Fruit fly (Drosophila melanogaster) whole organism, wandering third instar larva: ENCODE measurements around the gene alpha-Man-Ib.
A peak's percentile ranks its signal among the peaks of the same experiment; 100 is the strongest.

Source experiments
- Abd-B ChIP-seq: fragments of >200 bp; optimal IDR thresholded peaks from 2 replicates; lab custom pipeline; 2017; ENCODE audit warnings: missing biosample characterization, missing genetic modification characterization
- CG32264 ChIP-seq: fragments of 200-800 bp; sonication (Bioruptor generic); optimal IDR thresholded peaks from 2 replicates; lab custom pipeline; 2016; ENCODE audit warnings: missing biosample characterization, missing genetic modification characterization
- CG9705 ChIP-seq: fragments of 200-800 bp; sonication (Bioruptor generic); optimal IDR thresholded peaks from 2 replicates; lab custom pipeline; 2018; ENCODE audit warnings: missing biosample characterization, mild to moderate bottlenecking, missing genetic modification characterization
- CrebA ChIP-seq: fragments of 200-800 bp; sonication (Bioruptor generic); optimal IDR thresholded peaks from 2 replicates; lab custom pipeline; 2016; ENCODE audit warnings: missing biosample characterization, mild to moderate bottlenecking, missing genetic modification characterization, borderline replicate concordance
- Dfd ChIP-seq: fragments of >200 bp; optimal IDR thresholded peaks from 2 replicates; lab custom pipeline; 2017; ENCODE audit warnings: missing biosample characterization, missing genetic modification characterization
- GATAd ChIP-seq: sonication (Bioruptor generic); optimal IDR thresholded peaks from 2 replicates; lab custom pipeline; 2016; ENCODE audit warnings: missing biosample characterization, missing genetic modification characterization
- HLH106 ChIP-seq: fragments of 200-800 bp; optimal IDR thresholded peaks from 3 replicates; lab custom pipeline; 2019; ENCODE audit warnings: missing biosample characterization, mild to moderate bottlenecking, missing genetic modification characterization, moderate library complexity
- Hnf4 ChIP-seq: fragments of 200-800 bp; sonication (Bioruptor generic); optimal IDR thresholded peaks from 2 replicates; lab custom pipeline; 2016; ENCODE audit warnings: missing biosample characterization, mild to moderate bottlenecking, missing genetic modification characterization
- Hr83 ChIP-seq: fragments of 200-300 bp; sonication (Bioruptor generic); optimal IDR thresholded peaks from 2 replicates; lab custom pipeline; 2016; ENCODE audit warnings: missing biosample characterization, mild to moderate bottlenecking, missing genetic modification characterization, moderate library complexity; ENCODE audit not compliant: poor library complexity, severe bottlenecking
- Jra ChIP-seq: sonication (Bioruptor generic); optimal IDR thresholded peaks from 2 replicates; lab custom pipeline; 2016; ENCODE audit warnings: missing biosample characterization, missing genetic modification characterization
- Mio ChIP-seq: sonication (Bioruptor generic); optimal IDR thresholded peaks from 2 replicates; lab custom pipeline; 2016; ENCODE audit warnings: missing biosample characterization, missing genetic modification characterization
- Myc ChIP-seq: fragments of >200 bp; optimal IDR thresholded peaks from 2 replicates; lab custom pipeline; 2017
- N ChIP-seq: fragments of >200 bp; optimal IDR thresholded peaks from 2 replicates; lab custom pipeline; 2018; ENCODE audit warnings: missing biosample characterization, missing external identifiers, missing genetic modification characterization
- Rel ChIP-seq, 2 experiments: fragments of 200-800 bp; sonication (Bioruptor generic) in 1 of 2; optimal IDR thresholded peaks; 2 replicates in 1 of 2; 3 replicates in 1 of 2; lab custom pipeline; 2016 to 2019; ENCODE audit warnings: mild to moderate bottlenecking in 2 of 2, missing biosample characterization in 2 of 2, missing genetic modification characterization in 2 of 2, moderate library complexity in 1 of 2
- Sp1 ChIP-seq: fragments of 200-800 bp; sonication (Bioruptor generic); optimal IDR thresholded peaks from 3 replicates; lab custom pipeline; 2019; ENCODE audit warnings: missing biosample characterization, mild to moderate bottlenecking, missing genetic modification characterization, moderate library complexity
- Vsx2 ChIP-seq: fragments of 200-300, 225-300 bp; sonication (Bioruptor generic); optimal IDR thresholded peaks from 2 replicates; lab custom pipeline; 2018; ENCODE audit warnings: missing biosample characterization, missing genetic modification characterization; ENCODE audit not compliant: partially characterized antibody
- br ChIP-seq: fragments of 200-800 bp; sonication (Bioruptor generic); optimal IDR thresholded peaks from 2 replicates; lab custom pipeline; 2016; ENCODE audit warnings: missing biosample characterization, missing genetic modification characterization
- brk ChIP-seq: fragments of 200-800 bp; sonication (Bioruptor generic); optimal IDR thresholded peaks from 2 replicates; lab custom pipeline; 2016; ENCODE audit warnings: missing biosample characterization, mild to moderate bottlenecking, missing genetic modification characterization
- dl ChIP-seq, 2 experiments: fragments of 175-275, 200-275 bp in 1 of 2; fragments of 200-275 bp in 1 of 2; sonication (Bioruptor generic); optimal IDR thresholded peaks; lab custom pipeline; 2018; ENCODE audit warnings: mild to moderate bottlenecking in 2 of 2, missing biosample characterization in 2 of 2, missing genetic modification characterization in 2 of 2, moderate library complexity in 2 of 2; ENCODE audit not compliant: partially characterized antibody in 2 of 2, insufficient read depth in 1 of 2
- ey ChIP-seq: fragments of 200-800 bp; sonication (Bioruptor generic); optimal IDR thresholded peaks from 2 replicates; lab custom pipeline; 2016; ENCODE audit warnings: missing biosample characterization, missing genetic modification characterization
- foxo ChIP-seq, 2 experiments: fragments of 200-800 bp; sonication (Bioruptor generic); optimal IDR thresholded peaks; 2 replicates in 1 of 2; 3 replicates in 1 of 2; lab custom pipeline; 2016 to 2017; ENCODE audit warnings: missing biosample characterization in 2 of 2, missing genetic modification characterization in 2 of 2
- fru ChIP-seq: fragments of 200-800 bp; sonication (Bioruptor generic); optimal IDR thresholded peaks from 3 replicates; lab custom pipeline; 2016; ENCODE audit warnings: missing biosample characterization, mild to moderate bottlenecking, missing genetic modification characterization
- h ChIP-seq: fragments of 200-800 bp; sonication (Bioruptor generic); optimal IDR thresholded peaks from 3 replicates; lab custom pipeline; 2016; ENCODE audit warnings: missing biosample characterization, mild to moderate bottlenecking, missing genetic modification characterization
- jim ChIP-seq: fragments of 175-275, 200-325 bp; sonication (Bioruptor generic); optimal IDR thresholded peaks from 2 replicates; lab custom pipeline; 2016; ENCODE audit warnings: missing biosample characterization, mild to moderate bottlenecking, missing genetic modification characterization
- lola ChIP-seq: fragments of >200 bp; optimal IDR thresholded peaks from 2 replicates; lab custom pipeline; 2017; ENCODE audit warnings: missing biosample characterization, missing genetic modification characterization
- pan ChIP-seq: fragments of >200 bp; optimal IDR thresholded peaks from 2 replicates; lab custom pipeline; 2017
- rgr ChIP-seq: fragments of 200-800 bp; sonication (Bioruptor generic); optimal IDR thresholded peaks from 3 replicates; lab custom pipeline; 2016; ENCODE audit warnings: missing biosample characterization, mild to moderate bottlenecking, missing genetic modification characterization
- sage ChIP-seq: fragments of 200-800 bp; sonication (Bioruptor generic); optimal IDR thresholded peaks from 2 replicates; lab custom pipeline; 2016; ENCODE audit warnings: missing biosample characterization, mild to moderate bottlenecking, missing genetic modification characterization
- sv ChIP-seq: fragments of 200-800 bp; sonication (Bioruptor generic); optimal IDR thresholded peaks from 3 replicates; lab custom pipeline; 2016; ENCODE audit warnings: missing biosample characterization, missing genetic modification characterization
- woc ChIP-seq: sonication (Bioruptor generic); optimal IDR thresholded peaks from 2 replicates; lab custom pipeline; 2016; ENCODE audit warnings: missing biosample characterization, mild to moderate bottlenecking, missing genetic modification characterization

Gene alpha-Man-Ib

DNA sequence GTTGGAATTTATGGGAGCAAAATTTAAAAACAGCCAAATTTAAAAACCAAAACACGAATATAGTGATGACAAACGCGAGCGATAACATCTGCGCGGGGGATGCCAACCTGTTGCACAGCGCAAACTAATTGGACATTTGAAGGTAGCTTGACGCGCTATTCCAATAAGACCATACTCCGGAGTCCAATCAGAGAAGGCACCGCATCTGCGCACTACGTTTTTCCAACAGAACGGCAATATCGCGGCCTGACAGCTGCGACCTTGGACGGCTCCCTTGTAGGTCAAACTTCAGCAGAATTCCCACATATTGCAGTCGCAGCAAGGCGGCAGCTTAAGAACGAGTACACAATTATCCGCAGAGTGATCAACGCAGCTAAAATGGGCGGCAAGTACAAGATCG, 35.5 kb upstream of the alpha-Man-Ib start, which contains the start of the genes CG11882 and Pglym78 (continued):
- TF ChIP-seq sv (GFP tag; lab: Kevin White, UChicago) (peak; percentile 19), sage (GFP tag; lab: Kevin White, UChicago) (no peak), lola (GFP tag; lab: Kevin White, UChicago) (no peak)

- TF ChIP-seq Rel (GFP tag; optimal IDR thresholded peaks at IDR 0.05; lab: Kevin White, UChicago) (no peak), Rel (tag; optimal IDR thresholded peaks at IDR 0.05; lab: Kevin White, UChicago) (no peak)
These were observed 34.1 kb upstream of the alpha-Man-Ib start, which contains the start of gene CG14511 for dm6 chr3R:29146710-29147109. CG14511 (minus strand) TSS chr3R:29146893.

DNA sequence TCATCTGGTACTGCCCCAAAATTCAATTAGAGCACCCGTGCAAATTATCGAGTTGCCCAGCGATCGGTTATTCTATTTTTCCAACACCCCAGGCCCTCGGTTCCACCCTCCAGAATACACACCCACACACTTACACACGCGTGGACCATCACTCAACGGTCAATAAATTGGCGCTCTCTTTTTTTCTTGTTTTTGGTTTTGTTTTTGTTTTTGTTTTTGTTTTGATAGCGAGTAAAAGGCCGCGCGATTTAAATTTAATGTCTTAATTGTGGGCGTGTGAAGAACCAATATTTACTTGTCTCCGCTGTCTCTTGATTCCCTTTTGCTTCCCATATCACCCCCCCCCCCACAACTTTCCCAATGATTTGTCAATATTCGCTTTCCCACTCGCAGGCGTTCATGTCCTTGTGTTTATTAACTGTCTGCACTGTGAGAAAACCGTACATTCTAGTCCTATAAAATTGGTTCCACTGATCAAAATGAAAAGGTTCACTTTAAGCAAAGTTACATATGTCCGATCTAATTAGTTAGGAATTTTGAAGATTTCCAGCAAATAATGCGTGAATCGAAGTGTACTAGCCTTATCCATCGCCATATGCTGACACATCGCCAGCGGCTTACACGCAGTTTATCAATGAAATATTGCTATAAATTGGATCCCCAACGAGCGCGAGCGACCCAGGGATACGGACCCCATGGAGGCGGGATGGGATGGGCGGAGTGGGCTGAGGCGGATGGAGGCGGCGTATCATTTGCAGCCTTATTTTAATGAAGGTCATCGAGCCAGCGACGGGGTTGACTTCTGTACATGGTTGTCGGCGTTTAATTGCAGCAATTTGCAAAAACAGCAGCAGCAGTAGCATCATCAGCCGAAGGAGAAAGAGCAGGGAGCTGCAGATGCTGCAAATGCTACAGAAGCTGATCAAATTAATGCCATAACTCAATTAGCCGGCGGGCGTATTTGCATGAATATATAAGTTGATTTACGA, 27.4 kb upstream of the alpha-Man-Ib start:
- no peak for TF ChIP-seq Rel (GFP tag; optimal IDR thresholded peaks at IDR 0.05; lab: Kevin White, UChicago)
- TF ChIP-seq Rel (tag; optimal IDR thresholded peaks at IDR 0.05; lab: Kevin White, UChicago): peak; percentile 88
- no peak for TF ChIP-seq Mio (GFP tag; lab: Kevin White, UChicago)

- TF ChIP-seq Mio (GFP tag; lab: Kevin White, UChicago) (no peak), dl (GFP tag; optimal IDR thresholded peaks at IDR 0.05; lab: Kevin White, UChicago; ENCODE audit: insufficient read depth in 1 of 2, partially characterized antibody in 2 of 2) (no peak), N (GFP tag; lab: Kevin White, UChicago) (no peak), woc (GFP tag; lab: Kevin White, UChicago) (no peak)
These were observed 26.4 kb upstream of the alpha-Man-Ib start for dm6 chr3R:29138961-29139527.

DNA sequence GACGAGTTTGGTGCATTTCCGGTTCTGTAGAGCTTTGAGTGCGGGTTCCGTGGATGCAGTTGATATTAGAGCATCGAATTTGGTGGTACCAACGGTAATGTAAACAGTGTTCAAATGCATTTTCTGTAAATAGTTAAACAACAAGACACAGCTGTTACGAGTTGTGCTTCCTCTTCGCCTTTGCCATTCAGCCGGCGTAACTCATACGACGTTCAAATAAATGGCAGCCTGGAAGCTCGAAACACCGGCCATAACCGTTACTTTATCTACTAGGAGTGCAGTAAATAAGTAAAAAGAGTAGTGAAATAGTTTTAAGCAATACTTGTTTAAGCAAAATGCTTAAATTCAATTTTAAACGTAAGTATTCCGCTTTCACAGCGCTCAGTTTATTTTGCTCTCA, 25.8 kb upstream of the alpha-Man-Ib start, which contains the start of the genes Alg13 and superdeath:
Gene Alg13, minus strand, starts transcription at position 167 of the 400 bp plus-strand sequence.
Gene superdeath, plus strand, starts transcription at position 256 of the 400 bp plus-strand sequence.
- TF ChIP-seq Myc (lab: Kevin White, UChicago): peak; percentile 26
- TF ChIP-seq HLH106 (tag; lab: Kevin White, UChicago): no peak

- TF ChIP-seq Rel (GFP tag; optimal IDR thresholded peaks at IDR 0.05; lab: Kevin White, UChicago) (no peak), Rel (tag; optimal IDR thresholded peaks at IDR 0.05; lab: Kevin White, UChicago) (peak; percentile 45), Sp1 (GFP tag; lab: Kevin White, UChicago) (peak; percentile 29), CG32264 (GFP tag; lab: Kevin White, UChicago) (no peak), HLH106 (tag; lab: Kevin White, UChicago) (peak; percentile 34), brk (GFP tag; lab: Kevin White, UChicago) (no peak), CG9705 (peak; percentile 28), Hr83 (GFP tag; lab: Kevin White, UChicago) (no peak)
These were observed 18.4 kb upstream of the alpha-Man-Ib start, which contains the start of the genes dgt6 and Vha100-1 for dm6 chr3R:29130902-29131621. dgt6 (minus strand) TSS chr3R:29130972. Vha100-1 (plus strand) TSS chr3R:29131193.

DNA sequence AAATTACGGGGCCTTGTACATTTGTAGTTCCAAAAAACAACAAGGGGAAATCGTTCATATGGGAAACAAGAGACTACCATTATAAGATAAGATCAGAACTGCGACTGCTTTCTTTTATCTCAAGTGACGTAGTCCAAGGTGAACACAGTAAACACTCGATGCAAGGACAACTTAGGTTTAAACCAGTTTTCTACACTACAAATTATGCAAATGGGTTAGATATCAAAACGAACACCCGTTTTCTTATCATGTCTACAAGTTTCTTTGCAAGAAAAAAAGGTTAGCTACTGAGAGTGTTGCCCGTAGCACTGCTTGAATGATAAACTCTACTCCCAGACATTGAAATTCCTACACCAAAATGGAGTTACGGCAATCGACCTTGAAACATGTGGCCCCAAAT, 11.5 kb upstream of the alpha-Man-Ib start:
- TF ChIP-seq ey (peak; percentile 91), N (GFP tag; lab: Kevin White, UChicago) (no peak), h (GFP tag; lab: Kevin White, UChicago) (peak; percentile 91), Hnf4 (GFP tag; lab: Kevin White, UChicago) (peak; percentile 90), foxo (GFP tag; optimal IDR thresholded peaks at IDR 0.05; lab: Kevin White, UChicago) (peak; percentile 43 to 94), fru (GFP tag; lab: Kevin White, UChicago) (peak; percentile 88), woc (GFP tag; lab: Kevin White, UChicago) (peak; percentile 73), Vsx2 (GFP tag; lab: Kevin White, UChicago) (no peak), pan (lab: Kevin White, UChicago) (no peak), CrebA (GFP tag; lab: Kevin White, UChicago) (no peak), Abd-B (GFP tag; lab: Kevin White, UChicago) (no peak), Jra (peak; percentile 58), rgr (GFP tag; lab: Kevin White, UChicago) (peak; percentile 89), Dfd (GFP tag; lab: Kevin White, UChicago) (no peak), br (GFP tag; lab: Kevin White, UChicago) (peak; percentile 89), Mio (GFP tag; lab: Kevin White, UChicago) (peak; percentile 36), Rel (GFP tag; optimal IDR thresholded peaks at IDR 0.05; lab: Kevin White, UChicago) (no peak), Rel (tag; optimal IDR thresholded peaks at IDR 0.05; lab: Kevin White, UChicago) (peak; percentile 7), Hr83 (GFP tag; lab: Kevin White, UChicago) (peak; percentile 56), brk (GFP tag; lab: Kevin White, UChicago) (no peak), jim (GFP tag; lab: Kevin White, UChicago) (no peak), HLH106 (tag; lab: Kevin White, UChicago) (peak; percentile 80), CG32264 (GFP tag; lab: Kevin White, UChicago) (peak; percentile 73), GATAd (GFP tag; lab: Kevin White, UChicago) (no peak)
